Worm (Caenorhabditis elegans) whole organism, mixed stage, embryonic: ENCODE data around the gene snf-6.

ENCODE experiments used
- bed-3 ChIP-seq: fragments of 200-800 bp; sonication (Bioruptor generic); optimal IDR thresholded peaks from 3 replicates; lab custom pipeline; 2018; ENCODE audit warnings: mild to moderate bottlenecking, missing genetic modification characterization, moderate library complexity, missing compliant biosample characterization
- blmp-1 ChIP-seq: fragments of 150-350 bp; optimal IDR thresholded peaks from 2 replicates; lab custom pipeline; 2014; ENCODE audit warnings: missing biosample characterization, missing genetic modification characterization
- ceh-39 ChIP-seq: fragments of 150-350 bp; optimal IDR thresholded peaks from 2 replicates; lab custom pipeline; 2014; ENCODE audit warnings: missing biosample characterization, missing genetic modification characterization
- cnd-1 ChIP-seq: fragments of 200-800 bp; sonication (Bioruptor generic); optimal IDR thresholded peaks from 2 replicates; lab custom pipeline; 2018; ENCODE audit warnings: mild to moderate bottlenecking, missing genetic modification characterization, missing compliant biosample characterization
- elt-3 ChIP-seq: fragments of 150-350 bp; optimal IDR thresholded peaks from 2 replicates; lab custom pipeline; 2014; ENCODE audit warnings: missing biosample characterization, missing genetic modification characterization
- lin-32 ChIP-seq: fragments of 200-800 bp; sonication (Bioruptor generic); optimal IDR thresholded peaks from 2 replicates; lab custom pipeline; 2018; ENCODE audit warnings: mild to moderate bottlenecking, missing genetic modification characterization, missing compliant biosample characterization
- mab-5 ChIP-seq: fragments of 150-350 bp; optimal IDR thresholded peaks from 2 replicates; lab custom pipeline; 2014; ENCODE audit warnings: missing biosample characterization, missing genetic modification characterization
- mep-1 ChIP-seq: fragments of 150-350 bp; optimal IDR thresholded peaks from 2 replicates; lab custom pipeline; 2017; ENCODE audit warnings: missing biosample characterization, missing genetic modification reagents, missing genetic modification characterization, inconsistent platforms
- nhr-2 ChIP-seq: fragments of 150-350 bp; optimal IDR thresholded peaks from 2 replicates; lab custom pipeline; 2014; ENCODE audit warnings: missing biosample characterization, missing genetic modification characterization
- nhr-237 ChIP-seq: fragments of 150-350 bp; optimal IDR thresholded peaks from 2 replicates; lab custom pipeline; 2014; ENCODE audit warnings: missing biosample characterization, missing genetic modification characterization
- nhr-28 ChIP-seq: fragments of 150-350 bp; optimal IDR thresholded peaks from 2 replicates; lab custom pipeline; 2014; ENCODE audit warnings: missing biosample characterization, missing genetic modification characterization
- nhr-76 ChIP-seq: sonication (generic microtip); optimal IDR thresholded peaks from 2 replicates; lab custom pipeline; 2017; ENCODE audit warnings: missing biosample characterization, missing genetic modification characterization
- snpc-4 ChIP-seq: fragments of 150-350 bp; optimal IDR thresholded peaks from 2 replicates; lab custom pipeline; 2014; ENCODE audit warnings: missing biosample characterization, missing genetic modification characterization
- sptf-1 ChIP-seq: sonication (generic microtip); optimal IDR thresholded peaks from 2 replicates; lab custom pipeline; 2017; ENCODE audit warnings: mild to moderate bottlenecking, missing genetic modification characterization, moderate library complexity, missing compliant biosample characterization
- tbx-8 ChIP-seq: fragments of 200-800 bp; sonication (Bioruptor generic); optimal IDR thresholded peaks from 2 replicates; lab custom pipeline; 2018; ENCODE audit warnings: mild to moderate bottlenecking, missing genetic modification characterization, moderate library complexity, missing compliant biosample characterization
- unc-120 ChIP-seq: sonication (generic microtip); optimal IDR thresholded peaks from 2 replicates; lab custom pipeline; 2017; ENCODE audit warnings: missing genetic modification characterization, missing compliant biosample characterization; ENCODE audit not compliant: poor library complexity, severe bottlenecking
- unc-39 ChIP-seq: fragments of 150-350 bp; optimal IDR thresholded peaks from 2 replicates; lab custom pipeline; 2014; ENCODE audit warnings: missing biosample characterization, missing genetic modification characterization
- zip-8 ChIP-seq: fragments of 150-350 bp; optimal IDR thresholded peaks from 2 replicates; lab custom pipeline; 2014; ENCODE audit warnings: missing biosample characterization, missing genetic modification characterization
- ztf-11 ChIP-seq: fragments of 150-350 bp; optimal IDR thresholded peaks from 2 replicates; lab custom pipeline; 2014; ENCODE audit warnings: missing biosample characterization, missing genetic modification characterization

The snf-6 gene

DNA sequence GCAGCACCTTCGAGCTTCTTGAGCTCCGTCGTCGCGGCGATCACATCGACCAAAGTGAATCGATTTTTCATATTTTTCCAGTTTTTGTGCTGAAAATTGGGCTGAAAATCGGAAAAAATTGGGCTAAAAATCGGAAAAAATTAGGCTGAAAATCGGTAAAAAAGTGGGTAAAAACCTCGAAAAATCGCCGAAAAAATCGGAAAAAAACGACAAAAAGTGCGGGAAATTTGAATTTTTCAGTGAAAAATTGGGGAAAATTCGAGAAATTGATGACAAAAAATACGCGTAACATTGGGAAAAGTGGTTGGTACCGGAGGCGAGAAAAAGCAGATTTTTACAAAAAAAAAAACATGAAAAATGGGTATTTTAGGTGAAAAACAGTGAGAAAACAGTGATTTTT, 49.2 kb downstream of the snf-6 start, which contains the start of gene Y82E9BR.18:
Gene Y82E9BR.18 (minus strand): TSS at position 101 of the 400 bp plus-strand sequence.
- no peak for TF ChIP-seq mab-5 (tag; lab: Kevin White, UChicago)
- no peak for TF ChIP-seq mep-1 (tag; lab: Kevin White, UChicago)
- TF ChIP-seq unc-39 (tag; lab: Kevin White, UChicago) = no peak
- no peak for TF ChIP-seq ceh-39 (tag; lab: Kevin White, UChicago)
- TF ChIP-seq sptf-1 (tag; lab: Kevin White, UChicago) = no peak
- TF ChIP-seq zip-8 (tag; lab: Kevin White, UChicago) = no peak
- TF ChIP-seq tbx-8 (GFP tag; lab: Kevin White, UChicago) = no peak
- TF ChIP-seq nhr-237 (tag; lab: Kevin White, UChicago) = no peak
- no peak for TF ChIP-seq cnd-1 (tag; lab: Kevin White, UChicago)
- no peak for TF ChIP-seq nhr-2 (tag; lab: Kevin White, UChicago)
- TF ChIP-seq snpc-4 (tag; lab: Kevin White, UChicago) = no peak
- TF ChIP-seq nhr-28 = no peak
- no peak for TF ChIP-seq unc-120 (tag; lab: Kevin White, UChicago)
- TF ChIP-seq blmp-1 (tag; lab: Kevin White, UChicago) = no peak
- no peak for TF ChIP-seq bed-3
- TF ChIP-seq lin-32 (GFP tag; lab: Kevin White, UChicago) = no peak
- TF ChIP-seq elt-3 (tag; lab: Kevin White, UChicago) = no peak
- TF ChIP-seq nhr-76 (tag; lab: Kevin White, UChicago) = no peak
- TF ChIP-seq ztf-11 (tag; lab: Kevin White, UChicago) = no peak
